Worm (Caenorhabditis elegans) whole organism, L3 larva: ENCODE measurements around the gene fbxa-170.

ENCODE experiments used
- R02D3.7 ChIP-seq: fragments of 150-350 bp; optimal IDR thresholded peaks from 2 replicates; lab custom pipeline; 2014; ENCODE audit warnings: missing biosample characterization, missing genetic modification characterization
- aly-2 ChIP-seq: fragments of 150-350 bp; optimal IDR thresholded peaks from 2 replicates; lab custom pipeline; 2014; ENCODE audit warnings: missing biosample characterization, missing genetic modification characterization
- ama-1 ChIP-seq: fragments of 150-350 bp; optimal IDR thresholded peaks from 2 replicates; lab custom pipeline; 2018
- ceh-16 ChIP-seq: sonication (generic microtip); optimal IDR thresholded peaks from 2 replicates; lab custom pipeline; 2017; ENCODE audit warnings: missing biosample characterization, missing genetic modification characterization
- ceh-28 ChIP-seq: fragments of 150-350 bp; optimal IDR thresholded peaks from 2 replicates; lab custom pipeline; 2014; ENCODE audit warnings: missing biosample characterization, missing genetic modification reagents, missing genetic modification characterization
- ceh-82 ChIP-seq: fragments of 150-350 bp; optimal IDR thresholded peaks from 2 replicates; lab custom pipeline; 2014; ENCODE audit warnings: missing biosample characterization, missing genetic modification characterization
- ceh-9 ChIP-seq: sonication (generic microtip); optimal IDR thresholded peaks from 2 replicates; lab custom pipeline; 2018; ENCODE audit warnings: missing biosample characterization, missing genetic modification characterization
- daf-12 ChIP-seq: fragments of 150-350 bp; optimal IDR thresholded peaks from 2 replicates; lab custom pipeline; 2014; ENCODE audit warnings: missing biosample characterization, missing genetic modification reagents, missing genetic modification characterization
- egl-27 ChIP-seq: sonication (generic microtip); optimal IDR thresholded peaks from 4 replicates; lab custom pipeline; 2017; ENCODE audit warnings: missing biosample characterization, missing genetic modification reagents, missing genetic modification characterization
- egl-5 ChIP-seq: fragments of 150-350 bp; optimal IDR thresholded peaks from 2 replicates; lab custom pipeline; 2017; ENCODE audit warnings: missing biosample characterization, missing genetic modification reagents, missing genetic modification characterization, inconsistent platforms
- elt-2 ChIP-seq: sonication (generic microtip); optimal IDR thresholded peaks from 2 replicates; lab custom pipeline; 2016; ENCODE audit warnings: missing genetic modification reagents, mild to moderate bottlenecking, missing genetic modification characterization, missing compliant biosample characterization
- elt-3 ChIP-seq, 3 experiments: fragments of 150-350 bp in 1 of 3; sonication (generic microtip) in 2 of 3; optimal IDR thresholded peaks; 2 replicates in 2 of 3; 4 replicates in 1 of 3; lab custom pipeline; 2014 to 2017; ENCODE audit warnings: missing biosample characterization in 3 of 3, missing genetic modification characterization in 3 of 3
- eor-1 ChIP-seq, 2 experiments: fragments of 150-350 bp; optimal IDR thresholded peaks; 2 replicates each; lab custom pipeline; 2014 to 2018; ENCODE audit warnings: missing biosample characterization in 2 of 2, missing genetic modification characterization in 2 of 2
- fkh-10 ChIP-seq: sonication (generic microtip); optimal IDR thresholded peaks from 2 replicates; lab custom pipeline; 2017; ENCODE audit warnings: missing biosample characterization, missing genetic modification reagents, missing genetic modification characterization
- fkh-2 ChIP-seq: fragments of 150-350 bp; optimal IDR thresholded peaks from 2 replicates; lab custom pipeline; 2014; ENCODE audit warnings: missing biosample characterization, missing genetic modification reagents, missing genetic modification characterization
- fos-1 ChIP-seq: fragments of 150-350 bp; optimal IDR thresholded peaks from 2 replicates; lab custom pipeline; 2014; ENCODE audit warnings: missing biosample characterization, missing genetic modification characterization
- hmg-11 ChIP-seq: sonication (generic microtip); optimal IDR thresholded peaks from 2 replicates; lab custom pipeline; 2016; ENCODE audit warnings: missing genetic modification characterization, missing compliant biosample characterization
- jun-1 ChIP-seq: fragments of 150-350 bp; optimal IDR thresholded peaks from 2 replicates; lab custom pipeline; 2014; ENCODE audit warnings: missing biosample characterization, missing genetic modification reagents, missing genetic modification characterization
- lin-15B ChIP-seq: fragments of 150-350 bp; optimal IDR thresholded peaks from 2 replicates; lab custom pipeline; 2014; ENCODE audit warnings: missing biosample characterization, missing genetic modification characterization
- mdl-1 ChIP-seq: fragments of 150-350 bp; optimal IDR thresholded peaks from 2 replicates; lab custom pipeline; 2014; ENCODE audit warnings: missing biosample characterization, missing genetic modification characterization
- mml-1 ChIP-seq: fragments of 150-350 bp; sonication (generic microtip); optimal IDR thresholded peaks from 3 replicates; lab custom pipeline; 2014; ENCODE audit warnings: missing biosample characterization, missing genetic modification characterization
- nhr-11 ChIP-seq: fragments of 150-350 bp; optimal IDR thresholded peaks from 2 replicates; lab custom pipeline; 2014; ENCODE audit warnings: missing biosample characterization, missing genetic modification characterization
- nhr-23 ChIP-seq: fragments of 150-350 bp; optimal IDR thresholded peaks from 2 replicates; lab custom pipeline; 2014; ENCODE audit warnings: missing biosample characterization, missing genetic modification reagents, missing genetic modification characterization
- nhr-237 ChIP-seq: fragments of 150-350 bp; optimal IDR thresholded peaks from 2 replicates; lab custom pipeline; 2014; ENCODE audit warnings: missing biosample characterization, missing genetic modification characterization
- nhr-25 ChIP-seq: sonication (generic microtip); optimal IDR thresholded peaks from 2 replicates; lab custom pipeline; 2017; ENCODE audit warnings: missing biosample characterization, missing genetic modification characterization
- nhr-28 ChIP-seq: fragments of 150-350 bp; optimal IDR thresholded peaks from 2 replicates; lab custom pipeline; 2014; ENCODE audit warnings: missing biosample characterization, missing genetic modification characterization
- nhr-43 ChIP-seq: sonication (generic microtip); optimal IDR thresholded peaks from 2 replicates; lab custom pipeline; 2016; ENCODE audit warnings: mild to moderate bottlenecking, missing genetic modification characterization, missing compliant biosample characterization; ENCODE audit not compliant: poor library complexity, severe bottlenecking
- nhr-67 ChIP-seq: fragments of 150-350 bp; optimal IDR thresholded peaks from 2 replicates; lab custom pipeline; 2014; ENCODE audit warnings: missing biosample characterization, missing genetic modification characterization
- nhr-76 ChIP-seq: fragments of 150-350 bp; sonication (generic microtip); optimal IDR thresholded peaks from 5 replicates; lab custom pipeline; 2014; ENCODE audit warnings: missing biosample characterization, missing genetic modification characterization
- nhr-77 ChIP-seq: fragments of 150-350 bp; optimal IDR thresholded peaks from 2 replicates; lab custom pipeline; 2014; ENCODE audit warnings: missing biosample characterization, missing genetic modification characterization
- pha-4 ChIP-seq: fragments of 150-350 bp; optimal IDR thresholded peaks from 2 replicates; lab custom pipeline; 2014; ENCODE audit warnings: missing biosample characterization, missing genetic modification reagents, missing genetic modification characterization
- pqm-1 ChIP-seq: fragments of 150-350 bp; optimal IDR thresholded peaks from 2 replicates; lab custom pipeline; 2017; ENCODE audit warnings: missing biosample characterization, missing genetic modification characterization, inconsistent platforms
- sea-2 ChIP-seq: fragments of 150-350 bp; sonication (generic microtip); optimal IDR thresholded peaks from 4 replicates; lab custom pipeline; 2014; ENCODE audit warnings: missing biosample characterization, missing genetic modification reagents, missing genetic modification characterization
- skn-1 ChIP-seq: fragments of 150-350 bp; optimal IDR thresholded peaks from 2 replicates; lab custom pipeline; 2014; ENCODE audit warnings: missing biosample characterization, missing genetic modification characterization
- tbx-2 ChIP-seq: sonication (generic microtip); optimal IDR thresholded peaks from 2 replicates; lab custom pipeline; 2016; ENCODE audit warnings: mild to moderate bottlenecking, missing genetic modification characterization, missing compliant biosample characterization
- unc-39 ChIP-seq: sonication (generic microtip); optimal IDR thresholded peaks from 4 replicates; lab custom pipeline; 2017; ENCODE audit warnings: missing biosample characterization, missing genetic modification characterization
- unc-62 ChIP-seq: fragments of 150-350 bp; sonication (generic microtip); optimal IDR thresholded peaks from 4 replicates; lab custom pipeline; 2014; ENCODE audit warnings: missing biosample characterization, missing genetic modification reagents, missing genetic modification characterization
- ztf-11 ChIP-seq: fragments of 150-350 bp; optimal IDR thresholded peaks from 2 replicates; lab custom pipeline; 2014; ENCODE audit warnings: missing biosample characterization, missing genetic modification characterization
- ztf-4 ChIP-seq: fragments of 150-350 bp; optimal IDR thresholded peaks from 2 replicates; lab custom pipeline; 2014; ENCODE audit warnings: missing biosample characterization, missing genetic modification characterization

fbxa-170 gene

ce11 chrX:1678021-1678420 lies at the start of gene fbxa-170:
Gene fbxa-170, minus strand, starts transcription at chrX:1678121.
- no peak for TF ChIP-seq ama-1
- TF ChIP-seq nhr-77 (tag; lab: Kevin White, UChicago): no peak
- no peak for TF ChIP-seq nhr-28 (tag; lab: Kevin White, UChicago)
- TF ChIP-seq jun-1: no peak
- no peak for TF ChIP-seq ztf-4 (tag; lab: Kevin White, UChicago)
- TF ChIP-seq elt-3 (tag; optimal IDR thresholded peaks at IDR 0.05; lab: Kevin White, UChicago): no peak
- TF ChIP-seq fos-1 (tag; lab: Kevin White, UChicago): no peak
- TF ChIP-seq nhr-43: no peak
- no peak for TF ChIP-seq nhr-237 (tag; lab: Kevin White, UChicago)
- no peak for TF ChIP-seq ceh-82
- no peak for TF ChIP-seq nhr-25 (tag; lab: Kevin White, UChicago)
- TF ChIP-seq sea-2: no peak
- TF ChIP-seq hmg-11: no peak
- no peak for TF ChIP-seq nhr-11 (tag; lab: Kevin White, UChicago)
- TF ChIP-seq ceh-28: no peak
- no peak for TF ChIP-seq nhr-67 (tag; lab: Kevin White, UChicago)
- no peak for TF ChIP-seq R02D3.7 (tag; lab: Kevin White, UChicago)
- no peak for TF ChIP-seq nhr-76 (tag; lab: Kevin White, UChicago)

- TF ChIP-seq ceh-28: no peak
- no peak for TF ChIP-seq eor-1 (tag; optimal IDR thresholded peaks at IDR 0.05; lab: Kevin White, UChicago)
- TF ChIP-seq pha-4 (tag; lab: Kevin White, UChicago): no peak
- TF ChIP-seq nhr-77 (tag; lab: Kevin White, UChicago): no peak
- no peak for TF ChIP-seq nhr-76 (tag; lab: Kevin White, UChicago)
- no peak for TF ChIP-seq fkh-10
Observed at ce11 chrX:1727056-1727455, 49.1 kb upstream of the fbxa-170 start, which contains the start of gene F07G6.2. Gene F07G6.2, plus strand, starts transcription at chrX:1727356.

- TF ChIP-seq pqm-1 (tag; lab: Kevin White, UChicago) (no peak), tbx-2 (no peak), mml-1 (tag; lab: Kevin White, UChicago) (no peak), egl-27 (no peak), egl-5 (tag; lab: Kevin White, UChicago) (no peak), eor-1 (tag; optimal IDR thresholded peaks at IDR 0.05; lab: Kevin White, UChicago) (no peak), fos-1 (tag; lab: Kevin White, UChicago) (no peak), lin-15B (no peak), nhr-43 (no peak), ztf-11 (tag; lab: Kevin White, UChicago) (no peak), daf-12 (tag; lab: Kevin White, UChicago) (no peak), ceh-16 (tag; lab: Kevin White, UChicago) (no peak), hmg-11 (no peak), fkh-2 (tag; lab: Kevin White, UChicago) (no peak), mdl-1 (tag; lab: Kevin White, UChicago) (no peak), nhr-76 (tag; lab: Kevin White, UChicago) (no peak), R02D3.7 (tag; lab: Kevin White, UChicago) (no peak), unc-39 (no peak), elt-2 (tag; lab: Kevin White, UChicago) (no peak), fkh-10 (no peak)
Observed at ce11 chrX:1720359-1720758, 42.4 kb upstream of the fbxa-170 start, which contains the start of gene F07G6.8. Gene F07G6.8, minus strand, starts transcription at chrX:1720459.

ce11 chrX:1718479-1718878 lies 40.6 kb upstream of the fbxa-170 start, which contains the start of gene fbxa-53:
Gene fbxa-53, minus strand, starts transcription at chrX:1718579.
- TF ChIP-seq nhr-11 (tag; lab: Kevin White, UChicago): no peak
- TF ChIP-seq mml-1 (tag; lab: Kevin White, UChicago): no peak
- no peak for TF ChIP-seq ceh-16 (tag; lab: Kevin White, UChicago)
- no peak for TF ChIP-seq ceh-9
- TF ChIP-seq daf-12 (tag; lab: Kevin White, UChicago): no peak
- TF ChIP-seq tbx-2: no peak
- no peak for TF ChIP-seq nhr-25 (tag; lab: Kevin White, UChicago)
- no peak for TF ChIP-seq fkh-10

- TF ChIP-seq nhr-67 (tag; lab: Kevin White, UChicago) (no peak), ceh-28 (no peak), nhr-76 (tag; lab: Kevin White, UChicago) (no peak), egl-27 (no peak), eor-1 (tag; optimal IDR thresholded peaks at IDR 0.05; lab: Kevin White, UChicago) (no peak), nhr-23 (tag; lab: Kevin White, UChicago) (no peak), mdl-1 (tag; lab: Kevin White, UChicago) (no peak), aly-2 (no peak), ztf-11 (tag; lab: Kevin White, UChicago) (no peak), nhr-237 (tag; lab: Kevin White, UChicago) (no peak), daf-12 (tag; lab: Kevin White, UChicago) (no peak), R02D3.7 (tag; lab: Kevin White, UChicago) (no peak), hmg-11 (no peak), skn-1 (tag; lab: Kevin White, UChicago) (no peak), unc-62 (GFP tag; lab: Kevin White, UChicago) (no peak), mml-1 (tag; lab: Kevin White, UChicago) (no peak)
Observed at ce11 chrX:1712538-1712937, 34.6 kb upstream of the fbxa-170 start, which contains the start of gene fbxa-52. Gene fbxa-52, minus strand, starts transcription at chrX:1712638.
